Fruit fly (Drosophila melanogaster) whole organism, adult: Measurements from ENCODE around the gene Pstk.

Experiments
- CG11617 ChIP-seq: fragments of 200-800 bp; sonication (Bioruptor generic); optimal IDR thresholded peaks from 2 replicates; lab custom pipeline; 2017; ENCODE audit warnings: mild to moderate bottlenecking, missing biosample characterization, missing genetic modification reagents, missing genetic modification characterization
- CG12768 ChIP-seq: fragments of 200-800 bp; sonication (Bioruptor generic); optimal IDR thresholded peaks from 2 replicates; lab custom pipeline; 2017; ENCODE audit warnings: missing biosample characterization, missing genetic modification characterization, mild to moderate bottlenecking, moderate library complexity, missing genetic modification reagents
- CG14711 ChIP-seq: fragments of 200-800 bp; sonication (Bioruptor generic); optimal IDR thresholded peaks from 2 replicates; lab custom pipeline; 2018; ENCODE audit warnings: missing biosample characterization, mild to moderate bottlenecking, missing genetic modification characterization, moderate library complexity
- CG1620 ChIP-seq: fragments of 200-800 bp; sonication (Bioruptor generic); optimal IDR thresholded peaks from 2 replicates; lab custom pipeline; 2016; ENCODE audit warnings: missing biosample characterization, missing genetic modification characterization
- CG33017 ChIP-seq: fragments of 200-800 bp; sonication (Bioruptor generic); optimal IDR thresholded peaks from 2 replicates; lab custom pipeline; 2018; ENCODE audit warnings: missing biosample characterization, mild to moderate bottlenecking, missing genetic modification characterization, moderate library complexity
- CG5204 ChIP-seq: fragments of 200-800 bp; sonication (Bioruptor generic); optimal IDR thresholded peaks from 2 replicates; lab custom pipeline; 2016; ENCODE audit warnings: missing biosample characterization, missing genetic modification characterization
- CG7045 ChIP-seq: fragments of 200-800 bp; sonication (Bioruptor generic); optimal IDR thresholded peaks from 2 replicates; lab custom pipeline; 2017; ENCODE audit warnings: missing biosample characterization, mild to moderate bottlenecking, missing genetic modification characterization
- CG7101 ChIP-seq: fragments of 200-800 bp; sonication (Bioruptor generic); optimal IDR thresholded peaks from 2 replicates; lab custom pipeline; 2018; ENCODE audit warnings: missing biosample characterization, mild to moderate bottlenecking, missing genetic modification characterization, moderate library complexity
- Clk ChIP-seq: fragments of 200-800 bp; sonication (Bioruptor generic); optimal IDR thresholded peaks from 2 replicates; lab custom pipeline; 2017; ENCODE audit warnings: missing biosample characterization, missing genetic modification characterization
- Crg-1 ChIP-seq: fragments of 200-800 bp; sonication (Bioruptor generic); optimal IDR thresholded peaks from 2 replicates; lab custom pipeline; 2016; ENCODE audit warnings: missing biosample characterization, missing genetic modification characterization
- Hr96 ChIP-seq: fragments of 200-800 bp; sonication (Bioruptor generic); optimal IDR thresholded peaks from 2 replicates; lab custom pipeline; 2016; ENCODE audit warnings: missing biosample characterization, missing genetic modification characterization
- Mnt ChIP-seq: fragments of 200-800 bp; sonication (Bioruptor generic); optimal IDR thresholded peaks from 2 replicates; lab custom pipeline; 2016; ENCODE audit warnings: missing biosample characterization, mild to moderate bottlenecking, missing genetic modification characterization
- bab1 ChIP-seq: fragments of 200-800 bp; sonication (Bioruptor generic); optimal IDR thresholded peaks from 3 replicates; lab custom pipeline; 2019; ENCODE audit warnings: missing biosample characterization, mild to moderate bottlenecking, missing genetic modification characterization, moderate library complexity
- cic ChIP-seq: fragments of 200-800 bp; sonication (Bioruptor generic); optimal IDR thresholded peaks from 2 replicates; lab custom pipeline; 2017; ENCODE audit warnings: missing biosample characterization, mild to moderate bottlenecking, missing genetic modification characterization, moderate library complexity
- cnc ChIP-seq, 2 experiments: fragments of >200 bp; optimal IDR thresholded peaks; 2 replicates each; lab custom pipeline; 2017
- kay ChIP-seq: fragments of 200-800 bp; sonication (Bioruptor generic); peaks from one replicate; lab custom pipeline; 2016; ENCODE audit warnings: missing biosample characterization, missing genetic modification characterization, borderline replicate concordance
- ovo ChIP-seq: fragments of 200-800 bp; sonication (Bioruptor generic); optimal IDR thresholded peaks from 2 replicates; lab custom pipeline; 2016; ENCODE audit warnings: missing biosample characterization, missing genetic modification characterization
- pad ChIP-seq: fragments of 200-800 bp; sonication (Bioruptor generic); optimal IDR thresholded peaks from 3 replicates; lab custom pipeline; 2017; ENCODE audit warnings: missing biosample characterization, missing genetic modification characterization, mild to moderate bottlenecking, moderate library complexity, missing genetic modification reagents
- tj ChIP-seq: fragments of 200-800 bp; sonication (Bioruptor generic); optimal IDR thresholded peaks from 3 replicates; lab custom pipeline; 2017; ENCODE audit warnings: missing biosample characterization, mild to moderate bottlenecking, missing genetic modification characterization, moderate library complexity
- toe ChIP-seq: fragments of 200-800 bp; sonication (Bioruptor generic); optimal IDR thresholded peaks from 2 replicates; lab custom pipeline; 2016; ENCODE audit warnings: missing biosample characterization, missing genetic modification characterization

Pstk gene

dm6 chrX:19618183-19618740 is at the start of gene Pstk, which contains the start of gene Tim9b:
Gene Pstk (minus strand): TSS chrX:19618537.
Gene Tim9b (minus strand): TSS chrX:19618537.
- TF ChIP-seq CG7045 (GFP tag; lab: Kevin White, UChicago) (no peak), tj (no peak), CG14711 (tag; lab: Kevin White, UChicago) (no peak), cnc (optimal IDR thresholded peaks at IDR 0.05; lab: Kevin White, UChicago) (no peak), CG12768 (GFP tag; lab: Kevin White, UChicago) (no peak), cic (GFP tag; lab: Kevin White, UChicago) (no peak), CG11617 (GFP tag; lab: Kevin White, UChicago) (no peak), bab1 (peak; percentile 15)

dm6 chrX:19667444-19668104 is 49.2 kb upstream of the Pstk start:
- peak; percentile 11 for TF ChIP-seq cic (GFP tag; lab: Kevin White, UChicago)
- no peak for TF ChIP-seq ovo (GFP tag; lab: Kevin White, UChicago)

- TF ChIP-seq CG12768 (GFP tag; lab: Kevin White, UChicago) (peak; percentile 45), CG11617 (GFP tag; lab: Kevin White, UChicago) (peak; percentile 25), Crg-1 (no peak), CG33017 (tag; lab: Kevin White, UChicago) (no peak), CG7045 (GFP tag; lab: Kevin White, UChicago) (peak; percentile 24), cic (GFP tag; lab: Kevin White, UChicago) (peak; percentile 84), CG14711 (tag; lab: Kevin White, UChicago) (peak; percentile 43), CG7101 (tag; lab: Kevin White, UChicago) (peak; percentile 63), bab1 (peak; percentile 68), Hr96 (peak; percentile 79), pad (GFP tag; lab: Kevin White, UChicago) (peak; percentile 51), toe (GFP tag; lab: Kevin White, UChicago) (peak; percentile 35), kay (GFP tag; lab: Kevin White, UChicago) (peak; percentile 61), cnc (optimal IDR thresholded peaks at IDR 0.05; lab: Kevin White, UChicago) (no peak), CG5204 (GFP tag; lab: Kevin White, UChicago) (peak; percentile 46), CG1620 (GFP tag; lab: Kevin White, UChicago) (peak; percentile 80), ovo (GFP tag; lab: Kevin White, UChicago) (no peak), Clk (peak; percentile 8), Mnt (peak; percentile 69), tj (peak; percentile 71)
Observed at dm6 chrX:19666991-19667409, 48.7 kb upstream of the Pstk start, which contains the start of gene Zw. Gene Zw (plus strand): TSS chrX:19667252.

dm6 chrX:19665684-19666141 is 47.4 kb upstream of the Pstk start:
- TF ChIP-seq Mnt (peak; percentile 72), ovo (GFP tag; lab: Kevin White, UChicago) (no peak), CG14711 (tag; lab: Kevin White, UChicago) (no peak), CG7045 (GFP tag; lab: Kevin White, UChicago) (no peak), Crg-1 (no peak), pad (GFP tag; lab: Kevin White, UChicago) (no peak), CG33017 (tag; lab: Kevin White, UChicago) (no peak), Clk (no peak), CG11617 (GFP tag; lab: Kevin White, UChicago) (peak; percentile 24), kay (GFP tag; lab: Kevin White, UChicago) (no peak), tj (peak; percentile 48), CG1620 (GFP tag; lab: Kevin White, UChicago) (peak; percentile 49), Hr96 (peak; percentile 43), bab1 (peak; percentile 72), cic (GFP tag; lab: Kevin White, UChicago) (peak; percentile 99), toe (GFP tag; lab: Kevin White, UChicago) (peak; percentile 2), cnc (optimal IDR thresholded peaks at IDR 0.05; lab: Kevin White, UChicago) (no peak), CG12768 (GFP tag; lab: Kevin White, UChicago) (peak; percentile 28), CG7101 (tag; lab: Kevin White, UChicago) (peak; percentile 31), CG5204 (GFP tag; lab: Kevin White, UChicago) (no peak)

- TF ChIP-seq Crg-1 (peak; percentile 4), pad (GFP tag; lab: Kevin White, UChicago) (no peak), bab1 (no peak), CG7045 (GFP tag; lab: Kevin White, UChicago) (no peak), cnc (optimal IDR thresholded peaks at IDR 0.05; lab: Kevin White, UChicago) (no peak), CG1620 (GFP tag; lab: Kevin White, UChicago) (peak; percentile 69), Mnt (peak; percentile 47), CG5204 (GFP tag; lab: Kevin White, UChicago) (peak; percentile 42), ovo (GFP tag; lab: Kevin White, UChicago) (no peak), Hr96 (peak; percentile 23), CG7101 (tag; lab: Kevin White, UChicago) (peak; percentile 22), tj (no peak)
Observed at dm6 chrX:19663859-19664728, 45.8 kb upstream of the Pstk start, which contains the start of the genes CG14223 and Ssu72. Gene CG14223 (minus strand): TSS chrX:19663971. Gene Ssu72 (plus strand): TSS chrX:19664561.
